Worm (Caenorhabditis elegans): ENCODE results near the gene F41E6.17.

The F41E6.17 gene

DNA sequence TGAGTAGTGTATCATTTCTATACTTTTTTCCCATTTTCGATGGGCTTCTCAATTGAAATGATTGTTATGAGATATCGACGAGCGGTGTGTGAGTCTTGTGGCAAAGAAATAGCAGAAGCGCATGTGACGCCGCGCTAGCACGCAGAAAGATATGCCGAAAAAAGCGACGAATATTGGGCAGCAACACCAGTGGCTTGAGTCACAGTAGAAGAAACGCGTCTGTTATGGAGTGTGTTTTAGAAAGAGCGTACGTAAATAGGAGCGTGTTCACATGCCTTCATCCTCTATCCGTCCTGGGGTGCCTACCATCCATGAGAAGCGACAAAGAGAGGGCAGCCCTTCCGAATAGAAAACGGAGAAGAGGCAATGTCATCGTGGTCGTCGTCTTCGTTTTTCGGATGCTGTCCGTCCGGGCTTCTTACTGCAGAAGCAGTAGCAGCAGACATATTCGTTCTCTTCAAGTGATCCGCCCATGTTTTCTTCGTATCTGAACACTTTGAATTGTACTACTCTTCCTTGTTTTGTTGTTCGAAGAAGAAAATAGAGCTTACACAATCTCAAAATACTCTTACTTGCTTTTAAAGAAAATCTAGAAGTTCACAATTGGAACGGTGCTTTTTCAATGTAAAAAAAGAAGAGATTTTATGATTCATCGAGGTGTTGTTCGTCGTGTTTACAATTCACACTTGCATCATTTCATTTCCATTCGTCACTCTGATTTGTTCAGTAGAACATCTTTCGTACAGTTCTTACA, 13.9 kb upstream of the F41E6.17 start:
- TF ChIP-seq nhr-76 (tag; optimal IDR thresholded peaks at IDR 0.05) (no peak), ham-2 (GFP tag; optimal IDR thresholded peaks at IDR 0.05) (peak; percentile 48), mep-1 (tag; optimal IDR thresholded peaks at IDR 0.05) (no peak), snpc-4 (tag; optimal IDR thresholded peaks at IDR 0.05) (no peak), pha-4 (tag; optimal IDR thresholded peaks at IDR 0.05) (no peak), nhr-28 (tag; optimal IDR thresholded peaks at IDR 0.05) (no peak), unc-39 (tag; optimal IDR thresholded peaks at IDR 0.05) (no peak)

DNA sequence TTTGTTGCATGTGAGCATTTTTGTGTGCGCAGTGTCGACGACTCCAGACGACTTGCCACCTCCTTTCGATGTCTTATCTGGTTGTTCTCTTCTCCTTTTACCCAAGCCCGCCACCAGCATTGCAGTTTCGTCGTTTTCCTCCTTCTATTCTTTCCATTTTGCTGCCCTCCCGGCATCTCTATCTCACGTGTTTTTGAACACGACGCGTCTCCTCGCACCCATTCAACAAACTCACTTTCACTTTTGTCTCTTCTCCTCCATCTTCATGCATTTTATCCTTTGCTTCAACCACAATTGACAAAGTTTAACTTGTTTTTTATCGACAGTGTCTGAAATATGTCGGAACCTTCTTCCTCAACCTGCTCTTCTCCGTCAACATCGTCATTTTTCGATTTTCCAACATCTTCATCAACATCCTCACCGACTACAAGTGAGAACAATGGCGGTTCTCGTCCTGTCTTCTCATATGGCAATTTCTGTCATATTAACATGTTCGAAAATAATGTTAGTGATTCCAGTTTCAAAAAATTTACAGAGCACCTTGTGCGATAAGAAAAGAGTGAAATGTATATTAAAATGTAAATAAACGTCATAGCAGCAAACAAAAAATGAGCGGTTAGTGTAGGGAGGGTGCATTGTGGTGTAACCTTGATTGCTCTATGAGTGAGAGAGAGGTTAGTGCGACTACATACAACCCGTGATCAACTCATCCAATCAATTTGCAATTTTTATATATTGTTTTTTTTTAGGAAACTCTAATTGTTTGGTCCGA, 13.1 kb upstream of the F41E6.17 start, which contains the start of gene fip-4:
TSS of gene fip-4 (minus strand) at position 636 of the 772 bp plus-strand sequence.
- TF ChIP-seq nhr-76 (tag; optimal IDR thresholded peaks at IDR 0.05) (no peak), lin-32 (GFP tag; optimal IDR thresholded peaks at IDR 0.05) (no peak), flh-1 (GFP tag; optimal IDR thresholded peaks at IDR 0.05) (no peak), sptf-1 (tag; optimal IDR thresholded peaks at IDR 0.05) (no peak), cnd-1 (tag; optimal IDR thresholded peaks at IDR 0.05) (no peak), nhr-28 (tag; optimal IDR thresholded peaks at IDR 0.05) (no peak), elt-3 (tag; optimal IDR thresholded peaks at IDR 0.05) (no peak), ceh-83 (GFP tag; optimal IDR thresholded peaks at IDR 0.05) (no peak), nhr-2 (tag; optimal IDR thresholded peaks at IDR 0.05) (no peak), unc-120 (tag; optimal IDR thresholded peaks at IDR 0.05; ENCODE audit: poor library complexity, severe bottlenecking) (no peak), unc-39 (tag; optimal IDR thresholded peaks at IDR 0.05) (no peak), tbx-8 (GFP tag; optimal IDR thresholded peaks at IDR 0.05) (no peak), nhr-12 (tag; optimal IDR thresholded peaks at IDR 0.05) (no peak), pha-4 (tag; optimal IDR thresholded peaks at IDR 0.05) (no peak), sem-2 (GFP tag; optimal IDR thresholded peaks at IDR 0.05) (no peak), nhr-237 (tag; optimal IDR thresholded peaks at IDR 0.05) (no peak), hlh-1 (tag; optimal IDR thresholded peaks at IDR 0.05) (no peak)

DNA sequence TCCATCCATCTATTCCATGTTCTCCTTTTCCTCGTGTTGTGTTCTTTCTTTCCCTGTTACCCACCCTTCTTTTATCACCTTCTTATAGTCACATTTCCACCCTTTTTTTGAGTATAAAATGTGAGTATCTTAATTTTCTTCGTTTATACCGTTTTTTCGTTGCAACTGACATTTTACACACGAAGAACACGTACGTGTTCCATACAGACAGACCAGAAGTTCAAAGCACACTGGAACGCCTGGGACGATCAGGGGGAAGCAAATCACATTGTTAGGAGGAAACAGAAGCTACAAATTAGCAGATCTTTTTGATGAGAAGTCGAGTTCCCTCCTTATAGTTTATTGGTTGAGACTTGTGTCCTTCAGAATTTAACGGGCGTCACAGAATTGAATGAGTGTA, 8.2 kb upstream of the F41E6.17 start:
- TF ChIP-seq sptf-1 (tag; optimal IDR thresholded peaks at IDR 0.05) (peak; percentile 26), nhr-2 (tag; optimal IDR thresholded peaks at IDR 0.05) (no peak)

DNA sequence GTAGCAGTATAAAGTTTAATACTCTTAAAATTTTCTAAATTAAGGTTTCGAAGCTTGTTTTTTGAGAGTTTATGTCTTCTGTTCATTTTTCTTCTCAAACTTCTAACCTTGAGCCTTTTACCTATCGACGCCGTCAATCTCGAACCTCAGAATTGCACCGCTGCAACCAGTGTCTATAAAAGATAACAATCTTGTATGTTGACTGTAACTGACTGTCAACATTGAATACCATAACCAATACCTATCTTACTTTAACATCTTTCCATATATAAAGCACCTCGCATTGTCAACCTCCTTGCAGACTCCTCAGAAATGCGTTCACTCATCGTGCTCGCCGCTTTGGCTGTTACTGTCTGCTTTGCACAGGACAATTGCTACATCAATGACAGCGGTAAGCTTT, 5.2 kb upstream of the F41E6.17 start, which contains the start of gene grd-5:
TSS of gene grd-5 (plus strand) at position 295 of the 400 bp plus-strand sequence.
- TF ChIP-seq cnd-1 (tag; optimal IDR thresholded peaks at IDR 0.05) (no peak), ceh-43 (GFP tag; optimal IDR thresholded peaks at IDR 0.05) (no peak), hlh-1 (tag; optimal IDR thresholded peaks at IDR 0.05) (no peak), ces-1 (GFP tag; optimal IDR thresholded peaks at IDR 0.05) (no peak), lin-13 (tag; optimal IDR thresholded peaks at IDR 0.05) (no peak), elt-1 (tag; optimal IDR thresholded peaks at IDR 0.05; ENCODE audit: borderline replicate concordance, insufficient read depth) (no peak), mab-5 (tag; optimal IDR thresholded peaks at IDR 0.05) (no peak), snpc-4 (tag; optimal IDR thresholded peaks at IDR 0.05) (no peak), lsy-2 (tag; optimal IDR thresholded peaks at IDR 0.05) (no peak), blmp-1 (tag; optimal IDR thresholded peaks at IDR 0.05) (no peak), ham-2 (GFP tag; optimal IDR thresholded peaks at IDR 0.05) (no peak), nhr-12 (tag; optimal IDR thresholded peaks at IDR 0.05) (no peak), nhr-76 (tag; optimal IDR thresholded peaks at IDR 0.05) (no peak), zip-8 (tag; optimal IDR thresholded peaks at IDR 0.05) (no peak), M03D4.4 (tag; optimal IDR thresholded peaks at IDR 0.05) (no peak)

DNA sequence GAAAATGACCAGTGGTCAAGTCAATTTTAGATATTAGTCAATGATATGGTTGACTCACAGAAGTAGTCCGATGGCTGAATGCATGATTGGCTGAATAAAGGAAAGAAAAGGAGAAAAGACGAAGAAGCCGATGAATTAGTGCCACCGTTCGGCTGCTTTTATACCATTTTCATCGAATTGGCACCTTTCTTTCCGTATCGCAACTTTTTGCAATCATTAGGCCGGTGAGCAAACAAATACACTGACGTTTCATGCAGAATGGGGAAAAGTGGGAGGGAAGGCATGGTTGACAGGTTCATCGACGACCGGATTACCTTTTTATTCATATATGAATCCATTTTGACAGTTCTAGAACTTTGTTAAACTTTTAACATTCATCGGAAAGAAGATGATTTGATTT, 2.7 kb upstream of the F41E6.17 start, which contains the start of gene idpc-2:
TSS of gene idpc-2 (minus strand) at position 101 of the 400 bp plus-strand sequence.
- TF ChIP-seq ztf-11 (tag; optimal IDR thresholded peaks at IDR 0.05) (no peak), mab-5 (tag; optimal IDR thresholded peaks at IDR 0.05) (no peak), sptf-1 (tag; optimal IDR thresholded peaks at IDR 0.05) (no peak), lin-32 (GFP tag; optimal IDR thresholded peaks at IDR 0.05) (no peak), lin-13 (tag; optimal IDR thresholded peaks at IDR 0.05) (no peak)

Measured in whole organism, mixed stage, embryonic.